Fruit fly (Drosophila melanogaster): ENCODE measurements around the gene CG32944.

CG32944 gene

dm6 chr3R:4382165-4382564 is 37.2 kb downstream of the CG32944 start:
- TF ChIP-seq CG32121 (GFP tag; IDR thresholded peaks at IDR 0.05): no peak
- no peak for TF ChIP-seq CG10348 (GFP tag; IDR thresholded peaks at IDR 0.05)
- no peak for TF ChIP-seq CG15710 (tag; optimal IDR thresholded peaks at IDR 0.05)
- no peak for TF ChIP-seq CG17806 (tag; optimal IDR thresholded peaks at IDR 0.05)
- TF ChIP-seq CG13204 (GFP tag; optimal IDR thresholded peaks at IDR 0.05): no peak
- TF ChIP-seq Ets98B (GFP tag; IDR thresholded peaks at IDR 0.05): no peak
- TF ChIP-seq Pif1A (GFP tag; optimal IDR thresholded peaks at IDR 0.05): no peak
- TF ChIP-seq CG4496 (GFP tag; IDR thresholded peaks at IDR 0.05): no peak
- TF ChIP-seq fd96Ca (GFP tag; IDR thresholded peaks at IDR 0.05): no peak
- no peak for TF ChIP-seq rn (GFP tag; IDR thresholded peaks at IDR 0.05)
- no peak for TF ChIP-seq CG9948 (tag; optimal IDR thresholded peaks at IDR 0.05)
- no peak for TF ChIP-seq Pif1B (GFP tag; optimal IDR thresholded peaks at IDR 0.05)
- no peak for TF ChIP-seq CG14655 (GFP tag; optimal IDR thresholded peaks at IDR 0.05)
- TF ChIP-seq CG34367 (tag; optimal IDR thresholded peaks at IDR 0.05): no peak
- TF ChIP-seq CG8159 (tag; optimal IDR thresholded peaks at IDR 0.05): no peak
- no peak for TF ChIP-seq D1 (tag; optimal IDR thresholded peaks at IDR 0.05)

- TF ChIP-seq Pif1B (GFP tag; optimal IDR thresholded peaks at IDR 0.05) (no peak), fd96Ca (GFP tag; IDR thresholded peaks at IDR 0.05) (no peak), gl (tag; optimal IDR thresholded peaks at IDR 0.05) (no peak), CG8301 (tag; optimal IDR thresholded peaks at IDR 0.05) (no peak), Pif1A (GFP tag; optimal IDR thresholded peaks at IDR 0.05) (no peak), CG34367 (tag; optimal IDR thresholded peaks at IDR 0.05) (no peak), CG4496 (GFP tag; IDR thresholded peaks at IDR 0.05) (no peak), CG15710 (tag; optimal IDR thresholded peaks at IDR 0.05) (no peak), CG32121 (GFP tag; IDR thresholded peaks at IDR 0.05) (no peak), CG10348 (GFP tag; IDR thresholded peaks at IDR 0.05) (no peak), CG17806 (tag; optimal IDR thresholded peaks at IDR 0.05) (no peak)
Measured at dm6 chr3R:4381079-4381919, 38.1 kb downstream of the CG32944 start, which contains the start of gene Cont. Gene Cont, plus strand, starts transcription at chr3R:4381306.

- TF ChIP-seq Pif1B (GFP tag; optimal IDR thresholded peaks at IDR 0.05) (peak; percentile 54), Snoo (tag; optimal IDR thresholded peaks at IDR 0.05) (peak; percentile 39), rn (GFP tag; IDR thresholded peaks at IDR 0.05) (no peak), CG4496 (GFP tag; IDR thresholded peaks at IDR 0.05) (no peak), CG10348 (GFP tag; IDR thresholded peaks at IDR 0.05) (no peak), CG8301 (tag; optimal IDR thresholded peaks at IDR 0.05) (no peak), CG12605 (GFP tag; IDR thresholded peaks at IDR 0.05) (peak; percentile 53; the same call in 1 of the 2 replicates), gl (tag; optimal IDR thresholded peaks at IDR 0.05) (peak; percentile 13), CG8159 (tag; optimal IDR thresholded peaks at IDR 0.05) (no peak), CG15710 (tag; optimal IDR thresholded peaks at IDR 0.05) (no peak), Pif1A (GFP tag; optimal IDR thresholded peaks at IDR 0.05) (no peak), CG9948 (tag; optimal IDR thresholded peaks at IDR 0.05) (no peak), CG14655 (GFP tag; optimal IDR thresholded peaks at IDR 0.05) (no peak), EcR (GFP tag; optimal IDR thresholded peaks at IDR 0.05) (peak; percentile 82), Ets98B (GFP tag; IDR thresholded peaks at IDR 0.05) (no peak; the same call in 1 of the 2 replicates), CG32121 (GFP tag; IDR thresholded peaks at IDR 0.05) (no peak), D1 (tag; optimal IDR thresholded peaks at IDR 0.05) (peak; percentile 67), CG17806 (tag; optimal IDR thresholded peaks at IDR 0.05) (peak; percentile 5), fd96Ca (GFP tag; IDR thresholded peaks at IDR 0.05) (no peak), CG34367 (tag; optimal IDR thresholded peaks at IDR 0.05) (no peak), CG13204 (GFP tag; optimal IDR thresholded peaks at IDR 0.05) (no peak)
Measured at dm6 chr3R:4378363-4379354, 40.7 kb downstream of the CG32944 start, which contains the start of gene Sfxn1-3. Gene Sfxn1-3, plus strand, starts transcription at chr3R:4378600.

- TF ChIP-seq D1 (tag; optimal IDR thresholded peaks at IDR 0.05) (no peak), CG8159 (tag; optimal IDR thresholded peaks at IDR 0.05) (no peak), Snoo (tag; optimal IDR thresholded peaks at IDR 0.05) (no peak), CG9948 (tag; optimal IDR thresholded peaks at IDR 0.05) (no peak)
Measured at dm6 chr3R:4362010-4362409, 57.4 kb downstream of the CG32944 start.

dm6 chr3R:4360668-4361110 is 58.7 kb downstream of the CG32944 start:
- peak; percentile 41 for TF ChIP-seq Ets98B (GFP tag; IDR thresholded peaks at IDR 0.05)
- peak; percentile 26 for TF ChIP-seq CG14655 (GFP tag; optimal IDR thresholded peaks at IDR 0.05)
- no peak for TF ChIP-seq rn (GFP tag; IDR thresholded peaks at IDR 0.05)
- peak; percentile 54 for TF ChIP-seq EcR (GFP tag; optimal IDR thresholded peaks at IDR 0.05)
- peak; percentile 2 for TF ChIP-seq CG8159 (tag; optimal IDR thresholded peaks at IDR 0.05)
- 0 out of 2 replicates have a peak, but pooled peaks have one; percentile 33 for TF ChIP-seq CG12605 (GFP tag; IDR thresholded peaks at IDR 0.05)
- TF ChIP-seq CG8301 (tag; optimal IDR thresholded peaks at IDR 0.05): no peak
- TF ChIP-seq CG17806 (tag; optimal IDR thresholded peaks at IDR 0.05): no peak
- peak; percentile 69 for TF ChIP-seq CG13204 (GFP tag; optimal IDR thresholded peaks at IDR 0.05)
- no peak for TF ChIP-seq CG10348 (GFP tag; IDR thresholded peaks at IDR 0.05)
- peak; percentile 5 for TF ChIP-seq Pif1B (GFP tag; optimal IDR thresholded peaks at IDR 0.05)
- no peak for TF ChIP-seq Pif1A (GFP tag; optimal IDR thresholded peaks at IDR 0.05)
- no peak for TF ChIP-seq Snoo (tag; optimal IDR thresholded peaks at IDR 0.05)
- no peak for TF ChIP-seq CG34367 (tag; optimal IDR thresholded peaks at IDR 0.05)
- no peak for TF ChIP-seq D1 (tag; optimal IDR thresholded peaks at IDR 0.05)
- no peak; the same call in 1 of the 2 replicates for TF ChIP-seq CG32121 (GFP tag; IDR thresholded peaks at IDR 0.05)
- peak; percentile 75; the same call in 2 of the 3 replicates for TF ChIP-seq CG4496 (GFP tag; IDR thresholded peaks at IDR 0.05)
- no peak for TF ChIP-seq CG15710 (tag; optimal IDR thresholded peaks at IDR 0.05)
- peak; percentile 17; the same call in 1 of the 3 replicates for TF ChIP-seq fd96Ca (GFP tag; IDR thresholded peaks at IDR 0.05)
- TF ChIP-seq CG9948 (tag; optimal IDR thresholded peaks at IDR 0.05): no peak
- TF ChIP-seq gl (tag; optimal IDR thresholded peaks at IDR 0.05): no peak
